Fruit fly (Drosophila melanogaster): Measurements from ENCODE around the gene CG32647.
A peak's percentile ranks its signal among the peaks of the same experiment; 100 is the strongest.

CG32647 gene

DNA sequence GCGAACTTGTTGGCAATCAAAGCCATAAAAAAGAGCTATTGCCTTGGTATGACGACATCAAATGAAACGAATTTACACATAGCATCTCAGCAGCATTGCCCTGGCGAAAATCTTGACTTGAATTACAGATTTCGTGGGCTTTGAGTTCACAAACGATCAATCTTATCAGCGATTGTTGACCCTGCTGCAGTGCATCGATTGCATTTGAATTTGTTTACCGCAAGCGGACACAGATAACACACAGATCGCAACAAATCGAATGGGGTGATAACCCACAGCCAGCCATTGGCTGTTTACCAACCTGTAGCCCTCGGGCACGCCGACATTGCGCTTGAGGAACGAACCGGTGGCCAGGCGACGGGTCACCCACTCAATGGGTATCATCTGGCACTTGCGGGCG lies 25.6 kb downstream of the CG32647 start:
- no peak for TF ChIP-seq psq (optimal IDR thresholded peaks at IDR 0.05)
- no peak for TF ChIP-seq CG8478 (optimal IDR thresholded peaks at IDR 0.05)
- TF ChIP-seq EcR (GFP tag; optimal IDR thresholded peaks at IDR 0.05): no peak
- no peak for TF ChIP-seq usp (GFP tag; optimal IDR thresholded peaks at IDR 0.05)
- no peak for TF ChIP-seq pan (optimal IDR thresholded peaks at IDR 0.05)
- no peak for TF ChIP-seq Dll (optimal IDR thresholded peaks at IDR 0.05)

dm6 chrX:12757075-12757474 lies 27.7 kb downstream of the CG32647 start:
- no peak for TF ChIP-seq usp (GFP tag; optimal IDR thresholded peaks at IDR 0.05)
- TF ChIP-seq CG8478 (optimal IDR thresholded peaks at IDR 0.05): no peak
- no peak for TF ChIP-seq Dll (optimal IDR thresholded peaks at IDR 0.05)

DNA sequence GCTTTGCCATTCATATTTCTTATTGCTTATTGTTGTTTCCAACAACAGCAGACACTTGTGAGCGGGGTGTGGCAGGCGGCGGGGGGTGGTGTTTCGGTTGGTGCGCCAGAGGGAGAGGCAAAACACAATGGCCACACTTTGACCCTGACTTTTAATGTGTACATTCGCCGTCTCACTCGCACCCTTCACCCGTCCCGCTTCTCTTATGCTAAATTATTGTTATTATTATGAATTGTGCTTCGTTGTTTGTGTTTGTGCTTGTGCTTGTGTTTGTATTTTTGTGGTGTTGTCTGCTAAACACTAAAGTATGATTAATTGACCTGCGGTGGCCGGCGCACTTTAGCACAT lies 28.4 kb downstream of the CG32647 start:
- TF ChIP-seq Dll (optimal IDR thresholded peaks at IDR 0.05): no peak
- TF ChIP-seq EcR (GFP tag; optimal IDR thresholded peaks at IDR 0.05): peak in 1 of 2 experiments; percentile 44

dm6 chrX:12755600-12756373 lies 29.0 kb downstream of the CG32647 start:
- TF ChIP-seq psq (optimal IDR thresholded peaks at IDR 0.05): no peak
- peak; percentile 62 for TF ChIP-seq pan (optimal IDR thresholded peaks at IDR 0.05)
- TF ChIP-seq usp (GFP tag; optimal IDR thresholded peaks at IDR 0.05): no peak
- TF ChIP-seq CG8478 (optimal IDR thresholded peaks at IDR 0.05): no peak
- no peak for TF ChIP-seq Dll (optimal IDR thresholded peaks at IDR 0.05)

- TF ChIP-seq psq (optimal IDR thresholded peaks at IDR 0.05) (no peak), usp (GFP tag; optimal IDR thresholded peaks at IDR 0.05) (no peak), CG8478 (optimal IDR thresholded peaks at IDR 0.05) (no peak), pan (optimal IDR thresholded peaks at IDR 0.05) (no peak), Dll (optimal IDR thresholded peaks at IDR 0.05) (no peak), EcR (GFP tag; optimal IDR thresholded peaks at IDR 0.05) (peak; percentile 74 to 91)
Observed at dm6 chrX:12755017-12755563, 29.7 kb downstream of the CG32647 start.

DNA sequence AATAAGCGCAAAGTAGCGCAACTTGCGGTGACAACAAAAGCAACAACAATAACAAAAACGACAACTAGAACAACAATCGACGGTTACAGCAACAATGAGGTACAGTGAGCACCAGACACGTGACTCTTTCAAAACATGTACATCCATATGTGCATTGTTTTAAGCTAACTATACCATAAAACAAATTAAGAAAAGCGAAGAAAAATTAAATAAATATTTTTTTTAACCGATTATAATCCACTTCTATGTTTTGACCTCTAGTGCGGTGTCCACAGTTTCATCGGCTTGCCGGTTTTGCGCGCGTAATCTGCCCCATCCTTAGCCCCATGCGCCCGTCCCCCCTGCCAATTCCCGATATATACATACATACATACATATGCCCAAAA lies 30.4 kb downstream of the CG32647 start:
- no peak for TF ChIP-seq CG8478 (optimal IDR thresholded peaks at IDR 0.05)
- no peak for TF ChIP-seq psq (optimal IDR thresholded peaks at IDR 0.05)
- no peak for TF ChIP-seq usp (GFP tag; optimal IDR thresholded peaks at IDR 0.05)
- no peak for TF ChIP-seq pan (optimal IDR thresholded peaks at IDR 0.05)
- TF ChIP-seq EcR (GFP tag; optimal IDR thresholded peaks at IDR 0.05): no peak
- TF ChIP-seq Dll (optimal IDR thresholded peaks at IDR 0.05): no peak

DNA sequence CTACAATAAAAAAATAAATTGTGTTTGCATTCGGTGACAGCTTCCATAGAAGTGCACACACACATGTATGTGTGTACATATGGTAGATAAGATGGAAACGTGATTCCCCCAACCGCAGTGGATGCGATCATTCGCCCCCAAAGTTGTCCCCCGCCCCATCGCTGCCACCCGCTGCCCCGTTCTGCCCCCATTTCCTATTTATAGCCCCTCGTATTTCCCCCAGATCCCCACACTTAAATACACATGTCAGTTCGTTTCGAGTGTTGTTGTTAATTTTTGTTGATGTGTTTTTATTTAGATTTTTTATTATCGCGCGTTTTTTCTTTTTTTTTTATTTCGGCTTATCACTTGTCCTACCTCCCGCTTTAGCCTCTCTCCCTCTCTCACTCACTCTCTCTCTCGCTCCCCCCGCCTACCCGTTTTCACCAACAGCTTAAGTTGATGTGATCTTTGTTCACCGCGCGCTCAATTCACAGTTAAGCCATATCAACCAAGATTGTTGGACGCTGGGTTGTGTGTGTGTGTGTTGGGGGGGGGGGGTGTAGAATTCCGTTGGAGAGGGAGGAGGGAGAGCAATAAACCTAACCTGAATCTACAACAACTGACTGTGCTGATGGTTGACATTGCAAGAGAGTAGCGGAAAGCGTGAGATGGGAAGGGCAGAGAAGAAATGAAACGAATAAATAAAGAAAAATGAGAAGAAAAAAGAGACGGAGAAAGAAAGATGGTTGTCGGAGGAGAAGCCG lies 31.0 kb downstream of the CG32647 start:
- TF ChIP-seq Dll (optimal IDR thresholded peaks at IDR 0.05) (peak; percentile 63), EcR (GFP tag; optimal IDR thresholded peaks at IDR 0.05) (peak in 1 of 2 experiments; percentile 65), usp (GFP tag; optimal IDR thresholded peaks at IDR 0.05) (no peak)

DNA sequence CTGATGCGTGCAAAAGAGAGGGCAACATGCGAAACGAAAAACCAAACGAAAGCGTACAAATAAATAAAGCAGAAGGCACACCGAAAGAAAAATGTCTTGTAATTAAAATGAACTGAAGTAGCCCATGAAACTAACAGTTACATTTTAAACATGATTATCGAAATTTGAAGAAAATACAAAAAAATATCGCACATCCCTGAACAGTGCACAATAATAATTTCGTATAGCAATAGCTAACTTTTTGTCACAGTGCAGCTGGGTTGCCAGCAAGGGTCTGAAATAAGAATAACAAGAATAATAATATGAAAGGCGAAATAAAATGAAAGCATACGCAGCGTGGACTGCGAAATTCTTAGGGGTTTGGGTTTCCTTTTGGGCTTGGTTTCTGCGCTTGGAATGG lies 32.6 kb downstream of the CG32647 start:
- TF ChIP-seq Dll (optimal IDR thresholded peaks at IDR 0.05) (no peak), usp (GFP tag; optimal IDR thresholded peaks at IDR 0.05) (no peak), pan (optimal IDR thresholded peaks at IDR 0.05) (no peak), CG8478 (optimal IDR thresholded peaks at IDR 0.05) (peak; percentile 62), psq (optimal IDR thresholded peaks at IDR 0.05) (no peak), EcR (GFP tag; optimal IDR thresholded peaks at IDR 0.05) (peak in 1 of 2 experiments; percentile 57)

DNA sequence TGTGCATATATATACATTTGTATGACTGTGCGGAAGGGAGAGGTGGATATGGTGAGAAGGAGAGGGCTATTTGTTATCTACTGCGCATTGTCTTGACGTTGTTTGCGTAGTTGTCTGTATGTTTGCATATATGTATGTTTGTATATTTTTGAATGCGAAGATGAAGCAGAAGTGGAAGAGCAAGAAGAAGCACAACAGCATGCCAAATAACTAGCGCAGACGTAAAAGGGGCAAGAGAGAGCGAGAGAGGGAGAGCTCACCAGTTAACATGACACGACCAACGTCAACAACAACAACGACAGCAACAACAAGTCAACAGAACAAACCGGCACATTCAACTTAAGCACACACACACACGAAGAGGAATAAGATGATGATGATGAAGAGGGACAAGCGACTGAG lies 33.0 kb downstream of the CG32647 start:
- no peak for TF ChIP-seq pan (optimal IDR thresholded peaks at IDR 0.05)
- TF ChIP-seq CG8478 (optimal IDR thresholded peaks at IDR 0.05): no peak
- TF ChIP-seq EcR (GFP tag; optimal IDR thresholded peaks at IDR 0.05): peak in 1 of 2 experiments; percentile 85
- TF ChIP-seq psq (optimal IDR thresholded peaks at IDR 0.05): no peak
- no peak for TF ChIP-seq usp (GFP tag; optimal IDR thresholded peaks at IDR 0.05)
- TF ChIP-seq Dll (optimal IDR thresholded peaks at IDR 0.05): no peak

DNA sequence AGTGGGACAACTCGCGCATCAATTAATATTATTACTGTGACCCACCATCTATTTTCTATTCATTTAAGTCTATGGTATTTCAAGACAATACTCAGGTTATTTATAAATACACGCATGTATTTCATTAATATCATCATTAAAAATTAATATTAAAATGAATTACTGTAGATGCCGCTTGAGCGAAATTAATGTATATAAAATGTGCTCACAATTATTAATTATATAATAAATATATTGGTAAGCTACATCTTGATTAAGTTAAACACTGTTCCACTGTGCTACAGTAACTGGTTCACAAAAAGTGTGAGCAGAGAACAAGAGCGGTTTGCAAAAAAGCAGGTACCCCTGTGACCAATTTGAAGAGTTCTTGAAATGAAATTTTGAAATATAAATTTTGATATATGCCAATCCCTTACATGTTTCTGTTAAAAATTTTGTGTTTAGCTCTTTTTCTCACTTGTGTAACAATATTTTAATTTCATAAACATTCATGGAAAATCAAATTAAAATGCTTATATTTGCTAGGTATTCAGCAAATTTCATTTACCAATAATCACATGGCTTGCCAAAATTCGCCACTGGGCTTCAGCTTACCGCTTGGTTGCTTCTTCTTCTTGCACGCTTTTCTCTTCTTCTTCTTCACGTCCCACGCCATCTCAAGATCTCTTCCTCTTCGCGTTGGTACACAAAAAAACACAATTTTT lies 33.7 kb downstream of the CG32647 start:
- TF ChIP-seq pan (optimal IDR thresholded peaks at IDR 0.05) (no peak), EcR (GFP tag; optimal IDR thresholded peaks at IDR 0.05) (no peak)

DNA sequence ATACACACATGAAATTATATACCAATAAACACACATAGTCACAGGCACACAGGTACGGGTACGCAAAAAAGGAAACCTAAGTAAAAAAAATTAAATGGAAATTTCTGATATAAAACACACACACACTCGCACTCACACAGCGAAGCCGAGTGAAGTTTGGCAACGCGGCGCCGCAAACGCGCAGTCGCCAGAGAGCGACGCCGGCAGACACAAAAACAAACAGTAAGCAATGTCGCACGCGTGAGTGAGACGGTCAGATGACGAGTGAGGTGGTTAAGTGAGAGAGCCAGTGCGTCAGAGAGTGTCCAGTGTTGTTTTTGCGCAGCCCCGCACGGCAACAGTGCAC lies 34.2 kb downstream of the CG32647 start:
- TF ChIP-seq CG8478 (optimal IDR thresholded peaks at IDR 0.05): no peak
- TF ChIP-seq psq (optimal IDR thresholded peaks at IDR 0.05): no peak
- no peak for TF ChIP-seq EcR (GFP tag; optimal IDR thresholded peaks at IDR 0.05)
- TF ChIP-seq pan (optimal IDR thresholded peaks at IDR 0.05): no peak
- TF ChIP-seq usp (GFP tag; optimal IDR thresholded peaks at IDR 0.05): no peak
- TF ChIP-seq Dll (optimal IDR thresholded peaks at IDR 0.05): no peak

DNA sequence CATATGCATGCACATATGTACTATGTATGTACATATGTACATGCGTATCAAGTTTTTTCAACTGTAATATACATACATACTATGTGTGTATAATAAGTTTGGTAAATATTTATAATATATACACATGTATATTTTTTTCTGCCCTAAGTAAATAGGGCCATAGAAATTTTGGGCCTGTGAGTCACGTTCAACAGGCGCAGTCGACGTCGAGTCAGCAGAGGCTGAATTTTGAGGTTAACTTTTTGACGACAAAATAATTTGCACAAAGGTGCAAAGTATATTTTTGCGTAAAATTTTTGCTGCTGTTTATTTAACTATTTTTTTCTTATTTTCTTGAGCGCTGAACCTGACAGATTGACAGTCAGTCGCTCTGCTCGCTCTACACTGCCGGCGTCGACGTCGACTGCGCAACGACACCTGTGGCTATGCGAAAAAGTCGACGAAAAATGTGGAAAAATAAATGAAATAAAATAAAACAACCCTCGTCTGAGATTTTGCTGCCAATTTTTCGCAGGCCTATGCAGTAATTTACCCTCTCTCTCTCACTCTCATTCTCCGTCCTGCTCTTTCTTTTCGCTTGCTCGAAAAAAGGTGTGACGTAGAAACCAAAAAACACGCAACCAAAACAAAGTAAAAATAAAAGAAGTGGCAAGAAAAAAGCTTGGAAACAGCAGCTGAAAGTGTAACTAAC lies 34.7 kb downstream of the CG32647 start:
- no peak for TF ChIP-seq pan (optimal IDR thresholded peaks at IDR 0.05)
- TF ChIP-seq CG8478 (optimal IDR thresholded peaks at IDR 0.05): peak; percentile 17
